Fruit fly (Drosophila melanogaster) whole organism, adult: ENCODE results near the gene CG16825.

Source experiments
- CG11617 ChIP-seq: fragments of 200-800 bp; sonication (Bioruptor generic); optimal IDR thresholded peaks from 2 replicates; lab custom pipeline; 2017; ENCODE audit warnings: mild to moderate bottlenecking, missing biosample characterization, missing genetic modification reagents, missing genetic modification characterization
- CG12768 ChIP-seq: fragments of 200-800 bp; sonication (Bioruptor generic); optimal IDR thresholded peaks from 2 replicates; lab custom pipeline; 2017; ENCODE audit warnings: missing biosample characterization, missing genetic modification characterization, mild to moderate bottlenecking, moderate library complexity, missing genetic modification reagents
- CG14711 ChIP-seq: fragments of 200-800 bp; sonication (Bioruptor generic); optimal IDR thresholded peaks from 2 replicates; lab custom pipeline; 2018; ENCODE audit warnings: missing biosample characterization, mild to moderate bottlenecking, missing genetic modification characterization, moderate library complexity
- CG1620 ChIP-seq: fragments of 200-800 bp; sonication (Bioruptor generic); optimal IDR thresholded peaks from 2 replicates; lab custom pipeline; 2016; ENCODE audit warnings: missing biosample characterization, missing genetic modification characterization
- CG33017 ChIP-seq: fragments of 200-800 bp; sonication (Bioruptor generic); optimal IDR thresholded peaks from 2 replicates; lab custom pipeline; 2018; ENCODE audit warnings: missing biosample characterization, mild to moderate bottlenecking, missing genetic modification characterization, moderate library complexity
- CG5204 ChIP-seq: fragments of 200-800 bp; sonication (Bioruptor generic); optimal IDR thresholded peaks from 2 replicates; lab custom pipeline; 2016; ENCODE audit warnings: missing biosample characterization, missing genetic modification characterization
- CG7045 ChIP-seq: fragments of 200-800 bp; sonication (Bioruptor generic); optimal IDR thresholded peaks from 2 replicates; lab custom pipeline; 2017; ENCODE audit warnings: missing biosample characterization, mild to moderate bottlenecking, missing genetic modification characterization
- CG7101 ChIP-seq: fragments of 200-800 bp; sonication (Bioruptor generic); optimal IDR thresholded peaks from 2 replicates; lab custom pipeline; 2018; ENCODE audit warnings: missing biosample characterization, mild to moderate bottlenecking, missing genetic modification characterization, moderate library complexity
- Clk ChIP-seq: fragments of 200-800 bp; sonication (Bioruptor generic); optimal IDR thresholded peaks from 2 replicates; lab custom pipeline; 2017; ENCODE audit warnings: missing biosample characterization, missing genetic modification characterization
- Crg-1 ChIP-seq: fragments of 200-800 bp; sonication (Bioruptor generic); optimal IDR thresholded peaks from 2 replicates; lab custom pipeline; 2016; ENCODE audit warnings: missing biosample characterization, missing genetic modification characterization
- Hr96 ChIP-seq: fragments of 200-800 bp; sonication (Bioruptor generic); optimal IDR thresholded peaks from 2 replicates; lab custom pipeline; 2016; ENCODE audit warnings: missing biosample characterization, missing genetic modification characterization
- Mnt ChIP-seq: fragments of 200-800 bp; sonication (Bioruptor generic); optimal IDR thresholded peaks from 2 replicates; lab custom pipeline; 2016; ENCODE audit warnings: missing biosample characterization, mild to moderate bottlenecking, missing genetic modification characterization
- bab1 ChIP-seq: fragments of 200-800 bp; sonication (Bioruptor generic); optimal IDR thresholded peaks from 3 replicates; lab custom pipeline; 2019; ENCODE audit warnings: missing biosample characterization, mild to moderate bottlenecking, missing genetic modification characterization, moderate library complexity
- cic ChIP-seq: fragments of 200-800 bp; sonication (Bioruptor generic); optimal IDR thresholded peaks from 2 replicates; lab custom pipeline; 2017; ENCODE audit warnings: missing biosample characterization, mild to moderate bottlenecking, missing genetic modification characterization, moderate library complexity
- cnc ChIP-seq, 2 experiments: fragments of >200 bp; optimal IDR thresholded peaks; 2 replicates each; lab custom pipeline; 2017
- kay ChIP-seq: fragments of 200-800 bp; sonication (Bioruptor generic); peaks from one replicate; lab custom pipeline; 2016; ENCODE audit warnings: missing biosample characterization, missing genetic modification characterization, borderline replicate concordance
- ovo ChIP-seq: fragments of 200-800 bp; sonication (Bioruptor generic); optimal IDR thresholded peaks from 2 replicates; lab custom pipeline; 2016; ENCODE audit warnings: missing biosample characterization, missing genetic modification characterization
- pad ChIP-seq: fragments of 200-800 bp; sonication (Bioruptor generic); optimal IDR thresholded peaks from 3 replicates; lab custom pipeline; 2017; ENCODE audit warnings: missing biosample characterization, missing genetic modification characterization, mild to moderate bottlenecking, moderate library complexity, missing genetic modification reagents
- tj ChIP-seq: fragments of 200-800 bp; sonication (Bioruptor generic); optimal IDR thresholded peaks from 3 replicates; lab custom pipeline; 2017; ENCODE audit warnings: missing biosample characterization, mild to moderate bottlenecking, missing genetic modification characterization, moderate library complexity
- toe ChIP-seq: fragments of 200-800 bp; sonication (Bioruptor generic); optimal IDR thresholded peaks from 2 replicates; lab custom pipeline; 2016; ENCODE audit warnings: missing biosample characterization, missing genetic modification characterization

CG16825 gene

DNA sequence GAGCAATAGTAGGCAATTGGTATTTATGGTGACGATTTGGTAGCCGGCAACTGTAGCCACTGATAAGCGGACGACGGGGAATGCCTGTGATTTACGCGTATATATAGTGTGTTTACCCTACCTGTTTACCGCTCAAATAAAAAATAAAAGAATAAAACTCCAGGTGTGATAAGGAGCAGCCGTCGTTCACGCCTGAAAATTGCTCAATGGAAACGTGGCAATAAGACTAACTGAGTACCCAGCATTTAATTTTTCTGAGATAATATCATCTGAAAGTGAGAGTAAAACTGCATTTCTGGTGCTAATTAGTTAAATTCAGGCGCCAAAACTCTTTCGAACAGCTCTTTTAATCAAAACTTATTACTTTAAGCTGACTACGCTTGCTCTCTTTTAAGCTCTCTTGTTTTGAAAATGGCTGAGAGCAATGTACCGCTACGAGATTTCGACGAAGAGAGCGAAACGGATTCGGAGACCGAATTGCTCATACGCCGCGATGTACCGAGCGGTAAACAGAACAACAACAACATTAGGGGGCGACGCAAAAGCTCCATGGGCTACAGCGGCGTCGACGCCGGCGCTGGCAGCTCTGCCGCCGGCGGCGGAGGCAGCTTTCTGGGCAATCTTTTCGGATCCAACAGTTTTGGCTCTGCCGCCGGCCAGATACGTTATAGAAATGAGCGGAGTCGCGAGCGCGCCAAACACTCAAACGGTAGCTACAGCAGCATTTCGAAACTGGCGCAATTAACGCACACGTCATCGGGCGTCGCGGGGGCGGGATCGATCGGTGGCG is 14.1 kb upstream of the CG16825 start:
- TF ChIP-seq CG11617 (GFP tag; lab: Kevin White, UChicago) (peak; percentile 82), bab1 (GFP tag; lab: Kevin White, UChicago) (no peak), Clk (peak; percentile 59), CG33017 (peak; percentile 91), cnc (optimal IDR thresholded peaks at IDR 0.05; lab: Kevin White, UChicago) (no peak), cic (GFP tag; lab: Kevin White, UChicago) (peak; percentile 99), pad (GFP tag; lab: Kevin White, UChicago) (no peak), kay (GFP tag; lab: Kevin White, UChicago) (peak; percentile 93), toe (GFP tag; lab: Kevin White, UChicago) (no peak), Crg-1 (GFP tag; lab: Kevin White, UChicago) (peak; percentile 61), CG14711 (peak; percentile 45), Mnt (peak; percentile 62), CG1620 (GFP tag; lab: Kevin White, UChicago) (peak; percentile 1), Hr96 (GFP tag; lab: Kevin White, UChicago) (no peak), CG7101 (tag; lab: Kevin White, UChicago) (peak; percentile 75), CG5204 (GFP tag; lab: Kevin White, UChicago) (no peak), CG7045 (GFP tag; lab: Kevin White, UChicago) (peak; percentile 85), tj (GFP tag; lab: Kevin White, UChicago) (peak; percentile 26), CG12768 (GFP tag; lab: Kevin White, UChicago) (peak; percentile 80), ovo (GFP tag; lab: Kevin White, UChicago) (peak; percentile 39)

DNA sequence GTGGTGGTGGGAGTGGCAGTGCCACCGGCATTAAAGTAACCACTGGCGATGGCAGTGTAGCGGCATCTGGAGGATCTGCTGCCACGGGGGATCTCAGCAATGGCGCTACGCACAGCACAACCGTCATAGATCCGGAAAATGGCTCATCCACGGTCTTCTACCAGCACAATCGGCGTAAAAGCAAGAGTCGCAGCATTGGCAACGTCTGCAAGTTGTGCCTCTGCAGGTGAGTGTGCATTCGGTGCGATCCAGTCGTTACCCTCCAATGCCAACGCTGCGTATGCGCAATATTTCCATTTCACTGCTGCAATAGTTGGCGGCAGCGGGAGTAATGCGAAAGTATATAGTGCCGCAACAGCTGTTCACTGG is 13.5 kb upstream of the CG16825 start:
- TF ChIP-seq Hr96 (GFP tag; lab: Kevin White, UChicago): peak; percentile 13
- TF ChIP-seq ovo (GFP tag; lab: Kevin White, UChicago): no peak

DNA sequence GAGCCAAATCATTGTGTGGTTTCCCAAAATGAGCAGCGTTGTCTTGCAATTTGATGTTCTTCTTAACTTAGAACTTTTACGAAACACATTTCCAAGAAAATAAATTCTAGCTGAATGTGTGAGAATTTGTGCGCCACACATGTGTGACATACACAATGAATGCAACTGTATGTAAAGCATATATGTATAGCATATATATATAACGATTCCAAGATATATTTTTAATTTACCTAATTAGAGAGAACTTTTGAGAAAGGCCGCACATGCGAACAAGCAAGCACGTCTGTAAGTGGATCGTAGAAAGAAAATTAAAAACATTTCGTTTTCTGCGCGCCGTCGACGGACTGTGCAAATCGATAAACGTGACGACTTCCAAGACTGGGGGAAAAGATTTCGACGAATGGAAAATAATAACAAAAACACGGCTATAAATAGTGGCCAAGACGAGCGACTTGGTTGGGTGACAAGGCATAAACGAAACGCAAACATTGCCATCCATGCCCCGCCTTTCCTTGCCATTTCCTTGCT is 12.6 kb upstream of the CG16825 start:
- TF ChIP-seq kay (GFP tag; lab: Kevin White, UChicago): peak; percentile 48
- peak in 1 of 2 experiments; percentile 41 for TF ChIP-seq cnc (optimal IDR thresholded peaks at IDR 0.05; lab: Kevin White, UChicago)
- no peak for TF ChIP-seq Mnt

DNA sequence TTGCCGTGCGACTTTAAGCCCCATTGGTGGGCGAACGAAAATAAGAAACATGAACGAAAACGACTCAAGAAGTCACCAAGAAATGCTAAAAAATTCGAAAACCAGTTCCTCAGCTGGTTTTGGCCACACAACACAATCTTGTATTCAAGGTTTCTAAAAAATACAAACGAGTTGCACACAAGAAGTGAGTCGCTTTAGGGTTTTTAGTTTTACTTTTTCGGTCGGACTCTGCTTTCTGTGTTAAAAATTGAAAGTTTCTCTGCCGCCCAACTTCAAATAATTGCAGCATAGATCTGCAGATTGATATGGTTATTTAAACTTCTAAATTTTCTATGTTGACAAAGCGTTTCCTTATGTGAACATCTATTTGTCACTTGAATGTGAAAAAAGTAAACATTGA is 12.0 kb upstream of the CG16825 start, which contains the start of gene CG16824:
TSS of gene CG16824 (plus strand) at position 384 of the 400 bp plus-strand sequence.
- TF ChIP-seq toe (GFP tag; lab: Kevin White, UChicago) (no peak), Hr96 (GFP tag; lab: Kevin White, UChicago) (no peak), cnc (optimal IDR thresholded peaks at IDR 0.05; lab: Kevin White, UChicago) (no peak), ovo (GFP tag; lab: Kevin White, UChicago) (no peak), pad (GFP tag; lab: Kevin White, UChicago) (no peak), bab1 (GFP tag; lab: Kevin White, UChicago) (no peak), CG33017 (no peak), CG11617 (GFP tag; lab: Kevin White, UChicago) (no peak), CG1620 (GFP tag; lab: Kevin White, UChicago) (no peak), kay (GFP tag; lab: Kevin White, UChicago) (no peak), tj (GFP tag; lab: Kevin White, UChicago) (no peak)

DNA sequence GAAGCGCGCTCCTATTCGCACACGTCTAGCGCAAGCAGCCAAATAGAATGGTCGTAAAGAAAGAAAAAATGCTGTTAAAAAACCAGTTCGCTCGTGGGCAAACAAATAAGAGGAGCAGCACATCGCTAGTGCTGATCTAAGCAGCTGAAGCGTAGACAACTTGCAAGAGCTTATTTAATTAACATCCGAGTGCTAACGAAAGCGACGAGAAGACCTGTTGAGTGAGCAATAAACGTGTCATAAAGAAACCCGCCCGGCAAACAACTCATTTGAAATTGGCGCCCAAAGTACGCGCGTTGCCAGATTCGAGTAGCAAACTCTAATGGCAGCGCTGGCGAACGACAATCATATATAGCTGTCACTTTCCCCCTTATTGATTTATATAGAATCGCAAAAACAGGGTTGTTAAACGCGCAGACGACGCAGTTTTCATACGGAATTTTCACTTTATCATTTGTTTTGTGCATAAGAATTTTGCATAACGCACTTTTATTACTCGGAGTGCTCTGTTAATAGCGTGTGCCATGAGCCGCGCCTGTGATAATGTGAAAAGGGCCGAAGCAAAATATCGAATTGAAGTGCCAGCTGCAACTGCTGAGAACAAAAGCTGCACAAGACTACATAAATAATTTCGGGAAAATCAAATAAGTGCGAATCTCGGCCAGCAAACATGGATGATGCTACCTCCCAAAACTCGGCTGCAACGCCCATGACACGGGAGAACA is 8.4 kb upstream of the CG16825 start:
- TF ChIP-seq CG1620 (GFP tag; lab: Kevin White, UChicago) (no peak), cnc (optimal IDR thresholded peaks at IDR 0.05; lab: Kevin White, UChicago) (no peak), CG11617 (GFP tag; lab: Kevin White, UChicago) (no peak), CG7101 (tag; lab: Kevin White, UChicago) (no peak), Crg-1 (GFP tag; lab: Kevin White, UChicago) (no peak), bab1 (GFP tag; lab: Kevin White, UChicago) (no peak), kay (GFP tag; lab: Kevin White, UChicago) (no peak), CG14711 (peak; percentile 65), pad (GFP tag; lab: Kevin White, UChicago) (peak; percentile 22), CG12768 (GFP tag; lab: Kevin White, UChicago) (peak; percentile 6), Clk (no peak), cic (GFP tag; lab: Kevin White, UChicago) (no peak), ovo (GFP tag; lab: Kevin White, UChicago) (no peak), Hr96 (GFP tag; lab: Kevin White, UChicago) (no peak), CG5204 (GFP tag; lab: Kevin White, UChicago) (no peak), toe (GFP tag; lab: Kevin White, UChicago) (no peak), Mnt (peak; percentile 32), CG7045 (GFP tag; lab: Kevin White, UChicago) (no peak), CG33017 (no peak), tj (GFP tag; lab: Kevin White, UChicago) (peak; percentile 92)
